Worm (Caenorhabditis elegans): ENCODE results near the gene ham-2.

The ham-2 gene

ce11 chrX:4507122-4507681, 47.3 kb upstream of the ham-2 start (continued):
- TF ChIP-seq lin-15B (tag; optimal IDR thresholded peaks at IDR 0.05) (no peak), snu-23 (GFP tag; optimal IDR thresholded peaks at IDR 0.05) (peak; percentile 62), pqm-1 (tag; optimal IDR thresholded peaks at IDR 0.05) (no peak), fos-1 (tag; optimal IDR thresholded peaks at IDR 0.05) (peak; percentile 21), fkh-10 (GFP tag; optimal IDR thresholded peaks at IDR 0.05) (no peak), isw-1 (GFP tag; IDR thresholded peaks at IDR 0.05) (no peak), elt-2 (tag; optimal IDR thresholded peaks at IDR 0.05) (peak; percentile 2), ztf-11 (tag; optimal IDR thresholded peaks at IDR 0.05) (no peak), dpl-1 (GFP tag; optimal IDR thresholded peaks at IDR 0.05) (no peak), lir-3 (tag; optimal IDR thresholded peaks at IDR 0.05; ENCODE audit: poor library complexity) (no peak), xbp-1 (tag; optimal IDR thresholded peaks at IDR 0.05) (peak; percentile 24), ceh-90 (tag; optimal IDR thresholded peaks at IDR 0.05) (no peak), nhr-237 (tag; optimal IDR thresholded peaks at IDR 0.05) (no peak), Y116A8C.19 (tag; optimal IDR thresholded peaks at IDR 0.05; ENCODE audit: borderline replicate concordance) (no peak), lin-14 (GFP tag; optimal IDR thresholded peaks at IDR 0.05) (peak; percentile 66), nhr-19 (GFP tag; conservative IDR thresholded peaks at IDR 0.05) (no peak), skn-1 (tag; optimal IDR thresholded peaks at IDR 0.05) (no peak), ces-1 (GFP tag; optimal IDR thresholded peaks at IDR 0.05) (no peak), unc-130 (tag; optimal IDR thresholded peaks at IDR 0.05) (no peak), efl-1 (optimal IDR thresholded peaks at IDR 0.05) (no peak), efl-1 (GFP tag; optimal IDR thresholded peaks at IDR 0.05 in 1 of 2) (no peak), dsc-1 (tag; optimal IDR thresholded peaks at IDR 0.05) (no peak), jun-1 (tag; optimal IDR thresholded peaks at IDR 0.05) (peak; percentile 36), vab-15 (tag; optimal IDR thresholded peaks at IDR 0.05) (no peak), nhr-85 (tag) (peak; percentile 54), mdl-1 (tag; optimal IDR thresholded peaks at IDR 0.05) (no peak), nhr-77 (tag; optimal IDR thresholded peaks at IDR 0.05) (peak; percentile 4), ceh-63 (GFP tag; optimal IDR thresholded peaks at IDR 0.05) (no peak), nhr-12 (tag; optimal IDR thresholded peaks at IDR 0.05) (no peak), sup-37 (GFP tag; optimal IDR thresholded peaks at IDR 0.05) (no peak), hlh-4 (tag; optimal IDR thresholded peaks at IDR 0.05) (no peak), nhr-71 (tag; optimal IDR thresholded peaks at IDR 0.05) (peak; percentile 6), fkh-4 (tag; optimal IDR thresholded peaks at IDR 0.05; ENCODE audit: borderline replicate concordance) (no peak), zip-4 (GFP tag; optimal IDR thresholded peaks at IDR 0.05) (no peak), ceh-8 (GFP tag; optimal IDR thresholded peaks at IDR 0.05) (no peak)

DNA sequence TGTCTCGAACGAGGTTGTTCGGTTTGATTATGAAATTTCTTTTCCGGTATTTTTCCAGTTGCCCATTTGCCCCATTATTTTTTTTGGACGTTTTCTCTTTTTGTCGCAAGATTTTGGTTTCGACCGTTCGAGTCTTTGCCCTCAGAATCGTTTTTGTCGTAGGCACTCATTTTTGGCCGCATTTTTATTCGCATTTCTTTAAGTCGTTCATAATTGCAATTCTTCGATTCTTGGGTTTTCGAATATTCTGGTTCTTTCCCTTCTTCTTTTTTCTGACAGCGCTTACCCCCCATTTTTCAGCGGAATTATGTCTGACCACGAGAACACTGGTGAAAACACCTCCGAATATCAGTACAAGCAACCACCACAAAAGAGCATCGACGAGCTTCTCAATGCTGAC, 46.3 kb upstream of the ham-2 start, which contains the start of gene rhi-1:
Gene rhi-1, plus strand, starts transcription at position 301 of the 400 bp plus-strand sequence.
- no peak for TF ChIP-seq sptf-1 (tag; optimal IDR thresholded peaks at IDR 0.05)
- TF ChIP-seq efl-1 (optimal IDR thresholded peaks at IDR 0.05) = no peak
- TF ChIP-seq efl-1 (GFP tag; optimal IDR thresholded peaks at IDR 0.05 in 1 of 2) = peak in 1 of 2 experiments; percentile 47
- TF ChIP-seq lin-35 (GFP tag; optimal IDR thresholded peaks at IDR 0.05) = peak in 1 of 2 experiments; percentile 1

DNA sequence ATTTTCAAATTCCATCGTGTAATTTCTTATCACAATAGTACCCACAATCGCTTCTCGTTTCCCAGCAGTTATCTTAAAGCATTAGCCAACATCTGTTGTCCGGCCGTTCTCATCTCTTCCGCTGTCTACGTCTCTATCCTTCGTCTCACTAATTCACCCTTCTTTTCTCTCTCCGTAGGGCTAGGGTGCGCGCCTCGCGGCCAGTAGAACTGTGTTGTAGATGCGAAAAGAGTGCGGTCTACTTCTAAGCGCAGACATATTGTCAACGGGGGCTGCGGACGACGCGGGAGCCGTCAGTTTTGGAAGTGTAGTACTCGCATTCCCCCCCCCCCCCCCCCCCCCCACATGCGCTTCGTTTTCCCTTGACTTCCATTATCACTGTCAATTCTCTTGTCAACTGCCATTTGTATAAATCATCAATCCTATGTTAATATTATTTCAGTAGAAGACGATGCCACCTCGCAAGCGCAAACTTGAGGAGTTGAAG, 40.8 kb upstream of the ham-2 start, which contains the start of gene spr-3:
Gene spr-3, plus strand, starts transcription at position 437 of the 487 bp plus-strand sequence.
- TF ChIP-seq lin-14 (GFP tag; optimal IDR thresholded peaks at IDR 0.05) = peak; percentile 32
- no peak for TF ChIP-seq lin-39 (tag; optimal IDR thresholded peaks at IDR 0.05)
- peak; percentile 17 for TF ChIP-seq xbp-1 (tag; optimal IDR thresholded peaks at IDR 0.05)
- peak; percentile 52 for TF ChIP-seq blmp-1 (tag; optimal IDR thresholded peaks at IDR 0.05)
